Fruit fly (Drosophila melanogaster) whole organism, adult: ENCODE data around the gene Theg.
A peak's percentile ranks its signal among the peaks of the same experiment; 100 is the strongest.

Experiments used
- CG11617 ChIP-seq: fragments of 200-800 bp; sonication (Bioruptor generic); optimal IDR thresholded peaks from 2 replicates; lab custom pipeline; 2017; ENCODE audit warnings: mild to moderate bottlenecking, missing biosample characterization, missing genetic modification reagents, missing genetic modification characterization
- CG12768 ChIP-seq: fragments of 200-800 bp; sonication (Bioruptor generic); optimal IDR thresholded peaks from 2 replicates; lab custom pipeline; 2017; ENCODE audit warnings: missing biosample characterization, missing genetic modification characterization, mild to moderate bottlenecking, moderate library complexity, missing genetic modification reagents
- CG1620 ChIP-seq: fragments of 200-800 bp; sonication (Bioruptor generic); optimal IDR thresholded peaks from 2 replicates; lab custom pipeline; 2016; ENCODE audit warnings: missing biosample characterization, missing genetic modification characterization
- CG5204 ChIP-seq: fragments of 200-800 bp; sonication (Bioruptor generic); optimal IDR thresholded peaks from 2 replicates; lab custom pipeline; 2016; ENCODE audit warnings: missing biosample characterization, missing genetic modification characterization
- CG7045 ChIP-seq: fragments of 200-800 bp; sonication (Bioruptor generic); optimal IDR thresholded peaks from 2 replicates; lab custom pipeline; 2017; ENCODE audit warnings: missing biosample characterization, mild to moderate bottlenecking, missing genetic modification characterization
- Crg-1 ChIP-seq: fragments of 200-800 bp; sonication (Bioruptor generic); optimal IDR thresholded peaks from 2 replicates; lab custom pipeline; 2016; ENCODE audit warnings: missing biosample characterization, missing genetic modification characterization
- Mnt ChIP-seq: fragments of 200-800 bp; sonication (Bioruptor generic); optimal IDR thresholded peaks from 2 replicates; lab custom pipeline; 2016; ENCODE audit warnings: missing biosample characterization, mild to moderate bottlenecking, missing genetic modification characterization
- bab1 ChIP-seq: fragments of 200-800 bp; sonication (Bioruptor generic); optimal IDR thresholded peaks from 3 replicates; lab custom pipeline; 2019; ENCODE audit warnings: missing biosample characterization, mild to moderate bottlenecking, missing genetic modification characterization, moderate library complexity
- cic ChIP-seq: fragments of 200-800 bp; sonication (Bioruptor generic); optimal IDR thresholded peaks from 2 replicates; lab custom pipeline; 2017; ENCODE audit warnings: missing biosample characterization, mild to moderate bottlenecking, missing genetic modification characterization, moderate library complexity
- cnc ChIP-seq, 2 experiments: fragments of >200 bp; optimal IDR thresholded peaks; 2 replicates each; lab custom pipeline; 2017
- kay ChIP-seq: fragments of 200-800 bp; sonication (Bioruptor generic); peaks from one replicate; lab custom pipeline; 2016; ENCODE audit warnings: missing biosample characterization, missing genetic modification characterization, borderline replicate concordance
- ovo ChIP-seq: fragments of 200-800 bp; sonication (Bioruptor generic); optimal IDR thresholded peaks from 2 replicates; lab custom pipeline; 2016; ENCODE audit warnings: missing biosample characterization, missing genetic modification characterization
- tj ChIP-seq: fragments of 200-800 bp; sonication (Bioruptor generic); optimal IDR thresholded peaks from 3 replicates; lab custom pipeline; 2017; ENCODE audit warnings: missing biosample characterization, mild to moderate bottlenecking, missing genetic modification characterization, moderate library complexity

- TF ChIP-seq CG7045 (no peak), cic (GFP tag; lab: Kevin White, UChicago) (no peak), cnc (optimal IDR thresholded peaks at IDR 0.05; lab: Kevin White, UChicago) (no peak), kay (GFP tag; lab: Kevin White, UChicago) (peak; percentile 64), ovo (no peak), bab1 (GFP tag; lab: Kevin White, UChicago) (no peak), Crg-1 (GFP tag; lab: Kevin White, UChicago) (no peak), CG12768 (GFP tag; lab: Kevin White, UChicago) (no peak), CG5204 (no peak), CG11617 (GFP tag; lab: Kevin White, UChicago) (no peak), tj (GFP tag; lab: Kevin White, UChicago) (no peak), Mnt (no peak), CG1620 (GFP tag; lab: Kevin White, UChicago) (no peak)
Observed at dm6 chr3R:21999641-22000040, 14.9 kb upstream of the Theg start.
